Fruit fly (Drosophila melanogaster) S2 (cell line): ENCODE data around the gene Hrb27C.

Source experiments
- CG8478 ChIP-seq: fragments of >200 bp; optimal IDR thresholded peaks from 2 replicates; lab custom pipeline; 2018
- CTCF ChIP-seq, 2 experiments: fragments of >200 bp; optimal IDR thresholded peaks; 2 replicates each; lab custom pipeline; 2018

Hrb27C gene

dm6 chr2L:6925114-6925513, 4.6 kb downstream of the Hrb27C start:
- TF ChIP-seq CG8478: no peak
- TF ChIP-seq CTCF (optimal IDR thresholded peaks at IDR 0.05; lab: Kevin White, UChicago): no peak

dm6 chr2L:6931821-6932220, 11.3 kb downstream of the Hrb27C start, which contains the start of gene CG43232:
TSS of gene CG43232 (plus strand) at chr2L:6932121.
- TF ChIP-seq CG8478: no peak
- TF ChIP-seq CTCF (optimal IDR thresholded peaks at IDR 0.05; lab: Kevin White, UChicago): no peak

dm6 chr2L:6939698-6940097, 19.2 kb downstream of the Hrb27C start:
- TF ChIP-seq CG8478 (no peak), CTCF (optimal IDR thresholded peaks at IDR 0.05; lab: Kevin White, UChicago) (peak in 1 of 2 experiments; percentile 35)

- TF ChIP-seq CTCF (optimal IDR thresholded peaks at IDR 0.05; lab: Kevin White, UChicago) (no peak), CG8478 (no peak)
Measured at dm6 chr2L:6941731-6942130, 21.2 kb downstream of the Hrb27C start.

- TF ChIP-seq CTCF (optimal IDR thresholded peaks at IDR 0.05; lab: Kevin White, UChicago): no peak
- no peak for TF ChIP-seq CG8478
Measured at dm6 chr2L:6942714-6943113, 22.2 kb downstream of the Hrb27C start, which contains the start of gene CG18304. TSS of gene CG18304 (minus strand) at chr2L:6942814.

- TF ChIP-seq CTCF (optimal IDR thresholded peaks at IDR 0.05; lab: Kevin White, UChicago): no peak
- TF ChIP-seq CG8478: no peak
Measured at dm6 chr2L:6945088-6945487, 24.6 kb downstream of the Hrb27C start, which contains the start of gene Fgop2. TSS of gene Fgop2 (minus strand) at chr2L:6945289.

dm6 chr2L:6948540-6948942, 28.0 kb downstream of the Hrb27C start, which contains the start of gene ihog:
TSS of gene ihog (minus strand) at chr2L:6948808.
- peak in 1 of 2 experiments; percentile 9 for TF ChIP-seq CTCF (optimal IDR thresholded peaks at IDR 0.05; lab: Kevin White, UChicago)
- TF ChIP-seq CG8478: no peak

dm6 chr2L:6950096-6950495, 29.6 kb downstream of the Hrb27C start, which contains the start of the genes Gas41 and SA1:
TSS of gene Gas41 (minus strand) at chr2L:6950207.
TSS of gene SA1 (plus strand) at chr2L:6950421.
- TF ChIP-seq CTCF (optimal IDR thresholded peaks at IDR 0.05; lab: Kevin White, UChicago): no peak
- TF ChIP-seq CG8478: no peak

dm6 chr2L:6956725-6957124, 36.2 kb downstream of the Hrb27C start, which contains the start of the genes CG13775 and CG3430:
TSS of gene CG13775 (minus strand) at chr2L:6956950.
TSS of gene CG3430 (plus strand) at chr2L:6957008.
- TF ChIP-seq CG8478 (no peak), CTCF (optimal IDR thresholded peaks at IDR 0.05; lab: Kevin White, UChicago) (no peak)

- TF ChIP-seq CTCF (optimal IDR thresholded peaks at IDR 0.05; lab: Kevin White, UChicago) (no peak), CG8478 (no peak)
Measured at dm6 chr2L:6960165-6960564, 39.7 kb downstream of the Hrb27C start, which contains the start of the genes Atac1 and Hmgcl. TSS of gene Atac1 (minus strand) at chr2L:6960328. TSS of gene Hmgcl (plus strand) at chr2L:6960377.

dm6 chr2L:6964022-6964434, 43.5 kb downstream of the Hrb27C start, which contains the start of the genes sip2 and Coprox:
TSS of gene sip2 (minus strand) at chr2L:6964074.
TSS of gene Coprox (plus strand) at chr2L:6964421.
- no peak for TF ChIP-seq CTCF (optimal IDR thresholded peaks at IDR 0.05; lab: Kevin White, UChicago)
- TF ChIP-seq CG8478: no peak

dm6 chr2L:6964632-6965031, 44.1 kb downstream of the Hrb27C start:
- TF ChIP-seq CTCF (optimal IDR thresholded peaks at IDR 0.05; lab: Kevin White, UChicago): no peak
- TF ChIP-seq CG8478: no peak

- TF ChIP-seq CG8478: no peak
- no peak for TF ChIP-seq CTCF (optimal IDR thresholded peaks at IDR 0.05; lab: Kevin White, UChicago)
Measured at dm6 chr2L:6966309-6966708, 45.8 kb downstream of the Hrb27C start.

dm6 chr2L:6967422-6968012, 47.0 kb downstream of the Hrb27C start, which contains the start of gene Sumo:
TSS of gene Sumo (minus strand) at chr2L:6967644.
- TF ChIP-seq CTCF (optimal IDR thresholded peaks at IDR 0.05; lab: Kevin White, UChicago) (no peak), CG8478 (no peak)

- peak; percentile 50 for TF ChIP-seq CTCF (optimal IDR thresholded peaks at IDR 0.05; lab: Kevin White, UChicago)
- no peak for TF ChIP-seq CG8478
Measured at dm6 chr2L:6968013-6968517, 47.6 kb downstream of the Hrb27C start.

- TF ChIP-seq CTCF (optimal IDR thresholded peaks at IDR 0.05; lab: Kevin White, UChicago) (no peak), CG8478 (no peak)
Measured at dm6 chr2L:6970813-6971212, 50.3 kb downstream of the Hrb27C start.
